Worm (Caenorhabditis elegans) whole organism, mixed stage, embryonic: Measurements from ENCODE around the gene C39H7.4.

Experiments used
- lin-13 ChIP-seq: fragments of 150-350 bp; optimal IDR thresholded peaks from 2 replicates; lab custom pipeline; 2014; ENCODE audit warnings: missing biosample characterization, missing genetic modification characterization
- snpc-4 ChIP-seq: fragments of 150-350 bp; optimal IDR thresholded peaks from 2 replicates; lab custom pipeline; 2014; ENCODE audit warnings: missing biosample characterization, missing genetic modification characterization
- unc-62 ChIP-seq: fragments of 150-350 bp; optimal IDR thresholded peaks from 2 replicates; lab custom pipeline; 2014; ENCODE audit warnings: missing biosample characterization, missing genetic modification reagents, missing genetic modification characterization

ce11 chrIV:5586320-5586720 is 28.1 kb downstream of the C39H7.4 start:
- TF ChIP-seq lin-13 (tag; lab: Kevin White, UChicago) (no peak), unc-62 (GFP tag; lab: Kevin White, UChicago) (no peak), snpc-4 (tag; lab: Kevin White, UChicago) (no peak)
